Fruit fly (Drosophila melanogaster): ENCODE measurements around the gene Pdh.

dm6 chr3L:16351770-16352429 is 2.2 kb downstream of the Pdh start, which contains the start of the genes Golgin104 and Tcs3:
- TF ChIP-seq psq (GFP tag; optimal IDR thresholded peaks at IDR 0.05) (no peak), br (GFP tag; optimal IDR thresholded peaks at IDR 0.05) (no peak), OdsH (GFP tag; optimal IDR thresholded peaks at IDR 0.05) (no peak), Abd-B (GFP tag; optimal IDR thresholded peaks at IDR 0.05) (no peak), Hr78 (GFP tag; optimal IDR thresholded peaks at IDR 0.05) (no peak), lola (GFP tag; optimal IDR thresholded peaks at IDR 0.05) (no peak), Myc (optimal IDR thresholded peaks at IDR 0.05) (no peak), usp (GFP tag; optimal IDR thresholded peaks at IDR 0.05) (no peak), h (GFP tag; optimal IDR thresholded peaks at IDR 0.05) (no peak), CG9705 (GFP tag; optimal IDR thresholded peaks at IDR 0.05) (no peak)

All from whole organism, wandering third instar larva.